Worm (Caenorhabditis elegans) whole organism, L1 larva: ENCODE measurements around the gene thn-1.

ENCODE experiments used
- C16A3.4 ChIP-seq: fragments of 150-350 bp; optimal IDR thresholded peaks from 2 replicates; lab custom pipeline; 2014; ENCODE audit warnings: missing biosample characterization, missing genetic modification characterization
- F16B12.6 ChIP-seq: fragments of 150-350 bp; optimal IDR thresholded peaks from 2 replicates; lab custom pipeline; 2014; ENCODE audit warnings: missing biosample characterization, missing genetic modification characterization
- Y116A8C.19 ChIP-seq: sonication (generic microtip); optimal IDR thresholded peaks from 2 replicates; lab custom pipeline; 2016; ENCODE audit warnings: missing compliant biosample characterization, missing genetic modification characterization, borderline replicate concordance
- aha-1 ChIP-seq: fragments of 150-350 bp; optimal IDR thresholded peaks from 2 replicates; lab custom pipeline; 2014; ENCODE audit warnings: missing biosample characterization, missing genetic modification characterization
- alr-1 ChIP-seq: fragments of 200-800 bp; sonication (Bioruptor generic); optimal IDR thresholded peaks from 2 replicates; lab custom pipeline; 2018; ENCODE audit warnings: borderline replicate concordance, mild to moderate bottlenecking, missing genetic modification characterization, missing compliant biosample characterization
- ama-1 ChIP-seq: fragments of 150-350 bp; optimal IDR thresholded peaks from 2 replicates; lab custom pipeline; 2014
- blmp-1 ChIP-seq: fragments of 150-350 bp; optimal IDR thresholded peaks from 2 replicates; lab custom pipeline; 2014; ENCODE audit warnings: missing biosample characterization, missing genetic modification characterization
- ceh-8 ChIP-seq: fragments of 200-800 bp; sonication (Bioruptor generic); optimal IDR thresholded peaks from 2 replicates; lab custom pipeline; 2018; ENCODE audit warnings: mild to moderate bottlenecking, missing genetic modification characterization, moderate library complexity, missing compliant biosample characterization
- ceh-90 ChIP-seq: sonication (generic microtip); optimal IDR thresholded peaks from 2 replicates; lab custom pipeline; 2016; ENCODE audit warnings: missing genetic modification characterization, missing compliant biosample characterization
- ces-1 ChIP-seq: fragments of 150-350 bp; optimal IDR thresholded peaks from 2 replicates; lab custom pipeline; 2014; ENCODE audit warnings: missing biosample characterization, missing genetic modification reagents, missing genetic modification characterization
- dsc-1 ChIP-seq: sonication (generic microtip); optimal IDR thresholded peaks from 2 replicates; lab custom pipeline; 2016; ENCODE audit warnings: mild to moderate bottlenecking, missing genetic modification characterization, missing compliant biosample characterization
- efl-1 ChIP-seq, 4 experiments: fragments of 150-350 bp; optimal IDR thresholded peaks in 3 of 4; peaks in 1 of 4; 1 replicate in 1 of 4; 2 replicates in 3 of 4; lab custom pipeline; 2014; ENCODE audit warnings: missing biosample characterization in 2 of 4, missing genetic modification characterization in 2 of 4, missing genetic modification reagents in 2 of 4
- egl-13 ChIP-seq: sonication (generic microtip); optimal IDR thresholded peaks from 2 replicates; lab custom pipeline; 2016; ENCODE audit warnings: missing genotype, missing genetic modification reagents, missing genetic modification characterization, missing compliant biosample characterization
- elt-2 ChIP-seq: sonication (generic microtip); optimal IDR thresholded peaks from 2 replicates; lab custom pipeline; 2016; ENCODE audit warnings: missing genetic modification characterization, mild to moderate bottlenecking, inconsistent platforms, missing compliant biosample characterization, missing genetic modification reagents
- elt-3 ChIP-seq, 6 experiments: fragments of 150-350 bp in 1 of 6; sonication (generic microtip); optimal IDR thresholded peaks; 2 replicates each; lab custom pipeline; 2017 to 2018; ENCODE audit warnings: missing biosample characterization in 6 of 6, missing genetic modification characterization in 6 of 6, inconsistent platforms in 1 of 6
- ets-5 ChIP-seq: fragments of 200-800 bp; sonication (Bioruptor generic); IDR thresholded peaks from 2 replicates; pipeline ENCODE4 v1.3.6; 2022; ENCODE audit warnings: missing genetic modification characterization, missing compliant biosample characterization
- fkh-10 ChIP-seq: sonication (generic microtip); optimal IDR thresholded peaks from 2 replicates; lab custom pipeline; 2017; ENCODE audit warnings: missing biosample characterization, missing genetic modification reagents, missing genetic modification characterization
- fkh-4 ChIP-seq: sonication (generic microtip); optimal IDR thresholded peaks from 2 replicates; lab custom pipeline; 2016; ENCODE audit warnings: missing compliant biosample characterization, missing genetic modification characterization, borderline replicate concordance
- fkh-8 ChIP-seq: sonication (generic microtip); optimal IDR thresholded peaks from 2 replicates; lab custom pipeline; 2016; ENCODE audit warnings: mild to moderate bottlenecking, missing genetic modification characterization, missing compliant biosample characterization
- fos-1 ChIP-seq: fragments of 150-350 bp; optimal IDR thresholded peaks from 2 replicates; lab custom pipeline; 2014; ENCODE audit warnings: missing biosample characterization, missing genetic modification characterization
- hlh-17 ChIP-seq: fragments of 200-800 bp; sonication (Bioruptor generic); optimal IDR thresholded peaks from 2 replicates; lab custom pipeline; 2018; ENCODE audit warnings: missing genetic modification characterization, mild to moderate bottlenecking, missing compliant biosample characterization, moderate library complexity, borderline replicate concordance
- hlh-4 ChIP-seq: sonication (generic microtip); optimal IDR thresholded peaks from 2 replicates; lab custom pipeline; 2016; ENCODE audit warnings: mild to moderate bottlenecking, missing genetic modification characterization, missing compliant biosample characterization
- hpl-2 ChIP-seq: fragments of 150-350 bp; optimal IDR thresholded peaks from 2 replicates; lab custom pipeline; 2014; ENCODE audit warnings: missing biosample characterization, missing genetic modification reagents, missing genetic modification characterization
- irx-1 ChIP-seq: sonication (generic microtip); optimal IDR thresholded peaks from 2 replicates; lab custom pipeline; 2016; ENCODE audit warnings: missing genetic modification characterization, missing compliant biosample characterization
- isw-1 ChIP-seq: fragments of 200-800 bp; sonication (Bioruptor generic); IDR thresholded peaks from 2 replicates; pipeline ENCODE4 v1.3.6; 2022; ENCODE audit warnings: missing genetic modification characterization, missing compliant biosample characterization
- lin-15B ChIP-seq: fragments of 150-350 bp; sonication (generic microtip); optimal IDR thresholded peaks from 3 replicates; lab custom pipeline; 2014; ENCODE audit warnings: missing biosample characterization, missing genetic modification characterization
- lin-35 ChIP-seq, 2 experiments: fragments of 150-350 bp; optimal IDR thresholded peaks; 2 replicates each; lab custom pipeline; 2014; ENCODE audit warnings: missing biosample characterization in 2 of 2, missing genetic modification characterization in 2 of 2, missing genetic modification reagents in 2 of 2
- lsy-2 ChIP-seq, 2 experiments: fragments of 150-350 bp; optimal IDR thresholded peaks; 2 replicates each; lab custom pipeline; 2014; ENCODE audit warnings: missing biosample characterization in 2 of 2, missing genetic modification characterization in 2 of 2
- mab-9 ChIP-seq: fragments of 200-800 bp; sonication (Bioruptor generic); IDR thresholded peaks from 2 replicates; pipeline ENCODE4 v1.3.6; 2022; ENCODE audit warnings: missing genetic modification reagents, missing genetic modification characterization, missing compliant biosample characterization
- mdl-1 ChIP-seq, 2 experiments: fragments of 150-350 bp; optimal IDR thresholded peaks; 2 replicates each; lab custom pipeline; 2014 to 2017; ENCODE audit warnings: missing biosample characterization in 2 of 2, missing genetic modification characterization in 2 of 2, inconsistent platforms in 1 of 2
- mef-2 ChIP-seq: fragments of 150-350 bp; optimal IDR thresholded peaks from 2 replicates; lab custom pipeline; 2014; ENCODE audit warnings: missing biosample characterization, missing genetic modification characterization
- mep-1 ChIP-seq: fragments of 150-350 bp; optimal IDR thresholded peaks from 2 replicates; lab custom pipeline; 2014; ENCODE audit warnings: missing biosample characterization, missing genetic modification characterization
- nhr-12 ChIP-seq: sonication (generic microtip); optimal IDR thresholded peaks from 2 replicates; lab custom pipeline; 2017; ENCODE audit warnings: missing biosample characterization, missing genetic modification characterization
- nhr-19 ChIP-seq: fragments of 200-800 bp; sonication (Bioruptor generic); conservative IDR thresholded peaks from 2 replicates; pipeline ENCODE4 v1.3.6; 2022; ENCODE audit warnings: missing genetic modification characterization, missing compliant biosample characterization
- nhr-76 ChIP-seq: sonication (generic microtip); optimal IDR thresholded peaks from 2 replicates; lab custom pipeline; 2017; ENCODE audit warnings: missing biosample characterization, missing genetic modification characterization
- nhr-77 ChIP-seq: fragments of 150-350 bp; optimal IDR thresholded peaks from 2 replicates; lab custom pipeline; 2014; ENCODE audit warnings: missing biosample characterization, missing genetic modification characterization
- nhr-85 ChIP-seq: sonication (generic microtip); peaks from one replicate; lab custom pipeline; 2016; ENCODE audit warnings: missing genetic modification characterization, inconsistent platforms, missing compliant biosample characterization
- nhr-90 ChIP-seq: sonication (generic microtip); optimal IDR thresholded peaks from 2 replicates; lab custom pipeline; 2016; ENCODE audit warnings: mild to moderate bottlenecking, missing genetic modification characterization, missing compliant biosample characterization; ENCODE audit not compliant: poor library complexity
- pax-3 ChIP-seq: fragments of 200-800 bp; sonication (Bioruptor generic); optimal IDR thresholded peaks from 2 replicates; lab custom pipeline; 2018; ENCODE audit warnings: mild to moderate bottlenecking, missing genetic modification characterization, moderate library complexity, missing compliant biosample characterization
- snpc-4 ChIP-seq: fragments of 150-350 bp; optimal IDR thresholded peaks from 2 replicates; lab custom pipeline; 2014; ENCODE audit warnings: missing biosample characterization, missing genetic modification characterization
- snu-23 ChIP-seq: sonication (generic microtip); optimal IDR thresholded peaks from 2 replicates; lab custom pipeline; 2016; ENCODE audit warnings: missing genetic modification characterization, missing compliant biosample characterization
- tbx-2 ChIP-seq: sonication (generic microtip); optimal IDR thresholded peaks from 2 replicates; lab custom pipeline; 2016; ENCODE audit warnings: missing genetic modification characterization, missing compliant biosample characterization
- tlp-1 ChIP-seq: fragments of 150-350 bp; optimal IDR thresholded peaks from 2 replicates; lab custom pipeline; 2014; ENCODE audit warnings: missing biosample characterization, missing genetic modification characterization
- unc-30 ChIP-seq: sonication (generic microtip); optimal IDR thresholded peaks from 2 replicates; lab custom pipeline; 2017; ENCODE audit warnings: missing biosample characterization, missing genetic modification characterization
- unc-86 ChIP-seq: sonication (generic microtip); optimal IDR thresholded peaks from 2 replicates; lab custom pipeline; 2016; ENCODE audit warnings: missing genetic modification characterization, missing compliant biosample characterization
- unc-98 ChIP-seq: fragments of 200-800 bp; sonication (Bioruptor generic); IDR thresholded peaks from 2 replicates; pipeline ENCODE4 v1.3.6; 2022; ENCODE audit warnings: missing genetic modification characterization, missing compliant biosample characterization
- vab-15 ChIP-seq: sonication (generic microtip); optimal IDR thresholded peaks from 2 replicates; lab custom pipeline; 2017; ENCODE audit warnings: missing genotype, mild to moderate bottlenecking, missing genetic modification characterization, missing compliant biosample characterization
- zag-1 ChIP-seq: fragments of 150-350 bp; optimal IDR thresholded peaks from 2 replicates; lab custom pipeline; 2014; ENCODE audit warnings: missing biosample characterization, missing genetic modification characterization
- ztf-4 ChIP-seq: fragments of 150-350 bp; optimal IDR thresholded peaks from 2 replicates; lab custom pipeline; 2014; ENCODE audit warnings: missing biosample characterization, missing genetic modification characterization

Gene thn-1

ce11 chrIV:12391003-12391637 is 11.2 kb downstream of the thn-1 start, which contains the start of the genes rps-23 and dpm-3 (continued):
- TF ChIP-seq vab-15 (tag; lab: Kevin White, UChicago) (peak; percentile 94), snu-23 (peak; percentile 96), mep-1 (peak; percentile 98), tbx-2 (tag; lab: Kevin White, UChicago) (peak; percentile 95), ets-5 (GFP tag; lab: Robert Waterston, UW) (no peak), efl-1 (optimal IDR thresholded peaks at IDR 0.05; lab: Kevin White, UChicago) (peak; percentile 93 to 96), efl-1 (GFP tag; optimal IDR thresholded peaks at IDR 0.05 in 1 of 2; lab: Kevin White, UChicago) (peak; percentile 87 to 98), mab-9 (GFP tag; lab: Robert Waterston, UW) (peak; percentile 93), hpl-2 (GFP tag; lab: Kevin White, UChicago) (peak; percentile 55), isw-1 (GFP tag; lab: Robert Waterston, UW) (peak; percentile 97), ceh-8 (peak; percentile 46), elt-2 (tag; lab: Kevin White, UChicago) (peak; percentile 79), nhr-90 (tag; lab: Kevin White, UChicago) (peak; percentile 95), unc-30 (tag; lab: Kevin White, UChicago) (no peak), aha-1 (peak; percentile 37), unc-86 (tag; lab: Kevin White, UChicago) (peak; percentile 91), fkh-10 (peak; percentile 81), lsy-2 (tag; optimal IDR thresholded peaks at IDR 0.05; lab: Kevin White, UChicago) (peak; percentile 100), blmp-1 (tag; lab: Kevin White, UChicago) (peak; percentile 82), alr-1 (no peak), hlh-17 (GFP tag; lab: Kevin White, UChicago) (no peak), irx-1 (tag; lab: Kevin White, UChicago) (peak; percentile 89), nhr-77 (tag; lab: Kevin White, UChicago) (peak; percentile 84), ama-1 (peak; percentile 20), lin-15B (peak; percentile 94), F16B12.6 (peak; percentile 72), tlp-1 (tag; lab: Kevin White, UChicago) (no peak), lin-35 (GFP tag; optimal IDR thresholded peaks at IDR 0.05; lab: Kevin White, UChicago) (peak; percentile 88 to 93), unc-98 (peak; percentile 90), fkh-4 (tag; lab: Kevin White, UChicago) (peak; percentile 87), nhr-12 (tag; lab: Kevin White, UChicago) (no peak), fkh-8 (tag; lab: Kevin White, UChicago) (peak; percentile 98), ceh-90 (tag; lab: Kevin White, UChicago) (peak; percentile 85), C16A3.4 (tag; lab: Kevin White, UChicago) (peak; percentile 97)

ce11 chrIV:12396645-12397258 is 16.9 kb downstream of the thn-1 start:
- TF ChIP-seq egl-13 (tag; lab: Kevin White, UChicago) (no peak), snpc-4 (tag; lab: Kevin White, UChicago) (no peak), elt-2 (tag; lab: Kevin White, UChicago) (no peak), tlp-1 (tag; lab: Kevin White, UChicago) (no peak), dsc-1 (tag; lab: Kevin White, UChicago) (peak; percentile 45), zag-1 (tag; lab: Kevin White, UChicago) (no peak), mdl-1 (tag; optimal IDR thresholded peaks at IDR 0.05; lab: Kevin White, UChicago) (no peak), elt-3 (tag; optimal IDR thresholded peaks at IDR 0.05; lab: Kevin White, UChicago) (peak in 1 of 6 experiments; percentile 28), alr-1 (no peak), nhr-77 (tag; lab: Kevin White, UChicago) (no peak), nhr-19 (GFP tag; lab: Robert Waterston, UW) (no peak), ama-1 (no peak), mab-9 (GFP tag; lab: Robert Waterston, UW) (no peak), nhr-76 (tag; lab: Kevin White, UChicago) (no peak), mef-2 (tag; lab: Kevin White, UChicago) (no peak), ces-1 (GFP tag; lab: Kevin White, UChicago) (no peak), ztf-4 (tag; lab: Kevin White, UChicago) (peak; percentile 56), nhr-12 (tag; lab: Kevin White, UChicago) (no peak), hlh-4 (tag; lab: Kevin White, UChicago) (no peak), aha-1 (no peak), ets-5 (GFP tag; lab: Robert Waterston, UW) (no peak), pax-3 (tag; lab: Kevin White, UChicago) (no peak), nhr-90 (tag; lab: Kevin White, UChicago) (peak; percentile 19), lin-35 (GFP tag; optimal IDR thresholded peaks at IDR 0.05; lab: Kevin White, UChicago) (peak in 1 of 2 experiments; percentile 50), nhr-85 (tag; lab: Kevin White, UChicago) (peak; percentile 80), ceh-8 (no peak), C16A3.4 (tag; lab: Kevin White, UChicago) (no peak), Y116A8C.19 (tag; lab: Kevin White, UChicago) (no peak), fos-1 (no peak)
